Worm (Caenorhabditis elegans): ENCODE results near the gene nhr-274.

ce11 chrIV:1662872-1663271, 17.8 kb upstream of the nhr-274 start:
- TF ChIP-seq T26A8.4 (GFP tag; IDR thresholded peaks at IDR 0.05) (no peak), dmd-6 (GFP tag; IDR thresholded peaks at IDR 0.05) (no peak), daf-12 (tag; optimal IDR thresholded peaks at IDR 0.05) (no peak), aha-1 (tag) (peak; percentile 65), ceh-82 (tag; optimal IDR thresholded peaks at IDR 0.05) (no peak), dpl-1 (GFP tag; optimal IDR thresholded peaks at IDR 0.05) (no peak), fkh-10 (GFP tag; optimal IDR thresholded peaks at IDR 0.05) (no peak), lin-1 (GFP tag; IDR thresholded peaks at IDR 0.05) (no peak), hmg-1.1 (GFP tag; IDR thresholded peaks at IDR 0.05) (no peak), lin-15B (tag; optimal IDR thresholded peaks at IDR 0.05) (no peak), lsy-2 (tag; optimal IDR thresholded peaks at IDR 0.05) (no peak), arid-1 (GFP tag; conservative IDR thresholded peaks at IDR 0.05) (no peak), nhr-10 (tag; optimal IDR thresholded peaks at IDR 0.05) (no peak), ceh-44 (GFP tag; IDR thresholded peaks at IDR 0.05) (no peak)

All from whole organism, L4 larva.